Worm (Caenorhabditis elegans): ENCODE data around the gene F35H12.6.

F35H12.6 gene

DNA sequence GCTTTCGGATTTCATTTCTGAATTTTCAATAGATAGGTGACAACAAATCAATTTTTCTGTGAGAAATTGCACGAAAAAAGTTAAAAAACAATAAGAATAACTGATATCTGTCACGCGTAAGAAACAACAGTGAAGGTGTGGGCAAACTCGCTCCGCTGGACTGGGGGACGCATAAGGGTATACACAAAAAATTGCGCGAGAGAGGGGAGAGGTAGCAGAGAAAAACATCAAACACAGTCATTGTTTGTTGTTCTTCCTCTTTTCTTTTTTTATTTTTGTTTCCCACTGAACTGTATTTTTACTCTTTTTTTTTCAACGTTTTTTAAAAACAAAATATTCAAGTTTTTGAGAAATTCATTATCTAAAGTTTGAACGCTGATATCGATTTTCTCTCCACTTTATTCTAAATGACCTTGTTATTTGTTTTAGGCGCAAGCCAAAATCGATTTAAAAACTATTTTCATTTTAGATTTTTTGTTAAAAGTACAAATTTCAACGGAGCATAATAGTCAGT, 11.5 kb downstream of the F35H12.6 start, which contains the start of the genes pifk-1 and tbc-11:
pifk-1 (minus strand) TSS at position 17 of the 514 bp plus-strand sequence.
tbc-11 (plus strand) TSS at position 464 of the 514 bp plus-strand sequence.
- TF ChIP-seq sdc-2 (tag; optimal IDR thresholded peaks at IDR 0.05) (no peak), rnt-1 (tag; optimal IDR thresholded peaks at IDR 0.05) (no peak), ceh-34 (tag; optimal IDR thresholded peaks at IDR 0.05) (no peak), hlh-30 (tag; optimal IDR thresholded peaks at IDR 0.05; ENCODE audit: insufficient read depth) (peak; percentile 47), fkh-6 (tag; optimal IDR thresholded peaks at IDR 0.05) (no peak), pha-4 (tag; optimal IDR thresholded peaks at IDR 0.05) (no peak)

DNA sequence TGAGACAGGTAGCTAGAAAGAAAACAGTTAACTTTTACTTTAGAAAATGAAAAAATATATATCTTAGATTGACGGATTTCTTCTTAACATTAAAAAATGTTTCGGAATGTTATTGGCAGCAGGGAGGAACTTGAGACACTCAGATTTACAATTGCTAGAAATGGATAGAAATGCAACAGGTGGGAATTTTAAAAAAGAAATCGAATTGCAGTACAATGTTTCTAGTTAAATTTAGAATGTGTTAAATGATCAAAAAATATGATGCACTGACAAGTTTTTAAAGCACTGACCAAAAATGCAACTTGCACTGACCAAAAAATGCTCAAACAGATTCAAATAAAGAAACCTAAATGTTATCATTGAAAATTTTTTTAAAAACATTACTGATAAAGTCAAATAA, 13.0 kb downstream of the F35H12.6 start:
- TF ChIP-seq syd-9 (tag; optimal IDR thresholded peaks at IDR 0.05), result no peak

DNA sequence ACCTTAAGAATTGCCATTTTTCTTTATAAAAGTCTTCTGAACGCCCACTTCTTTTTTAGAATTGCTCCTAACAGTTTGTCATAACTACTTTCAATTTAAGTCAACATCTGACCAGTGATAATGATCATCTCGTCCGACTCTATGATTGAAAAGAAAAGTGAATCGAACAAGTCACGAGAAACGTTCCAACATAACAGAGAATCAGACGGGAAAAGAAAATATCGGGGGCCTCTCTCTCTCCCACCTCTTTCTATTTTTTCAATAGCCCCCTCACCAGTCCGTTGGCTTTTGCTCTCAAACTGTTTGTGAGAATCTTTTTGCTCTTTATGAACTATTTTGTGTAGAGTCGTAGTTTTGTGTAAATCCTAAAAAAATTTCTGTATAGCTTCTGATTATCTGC, 14.5 kb downstream of the F35H12.6 start:
- TF ChIP-seq ceh-31 (tag; optimal IDR thresholded peaks at IDR 0.05), result no peak

ce11 chrX:932874-933273, 19.8 kb downstream of the F35H12.6 start:
- peak; percentile 35 for TF ChIP-seq nfya-1 (tag; optimal IDR thresholded peaks at IDR 0.05)
- TF ChIP-seq F13H6.1 (tag; optimal IDR thresholded peaks at IDR 0.05), result no peak
- TF ChIP-seq hlh-13 (GFP tag; optimal IDR thresholded peaks at IDR 0.05), result no peak
- peak; percentile 2 for TF ChIP-seq ceh-19 (GFP tag; optimal IDR thresholded peaks at IDR 0.05)
- peak; percentile 65 for TF ChIP-seq ceh-31 (tag; optimal IDR thresholded peaks at IDR 0.05)
- TF ChIP-seq ceh-30 (tag; optimal IDR thresholded peaks at IDR 0.05), result no peak
- peak; percentile 23 for TF ChIP-seq tbx-2 (tag; optimal IDR thresholded peaks at IDR 0.05)
- TF ChIP-seq madf-2 (tag; optimal IDR thresholded peaks at IDR 0.05), result no peak
- peak; percentile 19 for TF ChIP-seq ceh-18 (tag; optimal IDR thresholded peaks at IDR 0.05)
- TF ChIP-seq syd-9 (tag; optimal IDR thresholded peaks at IDR 0.05), result no peak
- TF ChIP-seq unc-42 (tag; optimal IDR thresholded peaks at IDR 0.05), result peak; percentile 77
- no peak for TF ChIP-seq tbx-7 (tag; optimal IDR thresholded peaks at IDR 0.05)
- TF ChIP-seq ceh-14 (tag; optimal IDR thresholded peaks at IDR 0.05), result peak; percentile 58

DNA sequence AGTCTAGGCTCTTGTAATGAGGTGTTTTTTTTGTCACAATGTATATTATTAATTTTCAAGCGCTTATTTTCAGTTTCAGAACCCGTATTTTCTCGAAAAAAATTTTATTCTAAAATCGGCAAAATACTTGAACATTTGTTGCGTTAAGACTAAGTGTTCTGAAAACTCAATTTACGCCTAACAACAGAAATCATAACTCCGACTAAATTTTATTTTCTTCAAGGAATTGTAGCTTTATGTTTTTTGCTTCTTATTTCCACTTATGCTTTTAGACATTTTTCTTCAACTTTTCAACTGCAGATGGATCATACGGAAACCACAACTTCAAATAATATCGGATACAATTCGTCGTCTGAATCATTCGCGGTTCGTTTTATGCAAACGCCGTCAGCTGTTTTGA, 20.4 kb downstream of the F35H12.6 start, which contains the start of gene F35H12.1:
F35H12.1 (plus strand) TSS at position 301 of the 400 bp plus-strand sequence.
- TF ChIP-seq sdc-2 (tag; optimal IDR thresholded peaks at IDR 0.05), result no peak
- TF ChIP-seq ceh-6 (GFP tag; optimal IDR thresholded peaks at IDR 0.05), result no peak
- TF ChIP-seq elt-2 (tag; optimal IDR thresholded peaks at IDR 0.05), result no peak
- no peak for TF ChIP-seq hlh-30 (tag; optimal IDR thresholded peaks at IDR 0.05; ENCODE audit: insufficient read depth)
- TF ChIP-seq eyg-1 (tag; optimal IDR thresholded peaks at IDR 0.05), result no peak
- TF ChIP-seq syd-9 (tag; optimal IDR thresholded peaks at IDR 0.05), result no peak
- TF ChIP-seq elt-4 (tag; optimal IDR thresholded peaks at IDR 0.05), result no peak
- no peak for TF ChIP-seq dmd-4 (tag; optimal IDR thresholded peaks at IDR 0.05; ENCODE audit: borderline replicate concordance)

ce11 chrX:936013-936412, 22.9 kb downstream of the F35H12.6 start:
- TF ChIP-seq nfya-1 (tag; optimal IDR thresholded peaks at IDR 0.05) (no peak), T23F11.4 (GFP tag; optimal IDR thresholded peaks at IDR 0.05) (no peak)

ce11 chrX:938269-938883, 25.3 kb downstream of the F35H12.6 start, which contains the start of gene F53H8.3:
Gene F53H8.3 (plus strand): TSS chrX:938543.
- TF ChIP-seq dve-1 (tag; optimal IDR thresholded peaks at IDR 0.05) (no peak), elt-2 (tag; optimal IDR thresholded peaks at IDR 0.05) (peak; percentile 94)

DNA sequence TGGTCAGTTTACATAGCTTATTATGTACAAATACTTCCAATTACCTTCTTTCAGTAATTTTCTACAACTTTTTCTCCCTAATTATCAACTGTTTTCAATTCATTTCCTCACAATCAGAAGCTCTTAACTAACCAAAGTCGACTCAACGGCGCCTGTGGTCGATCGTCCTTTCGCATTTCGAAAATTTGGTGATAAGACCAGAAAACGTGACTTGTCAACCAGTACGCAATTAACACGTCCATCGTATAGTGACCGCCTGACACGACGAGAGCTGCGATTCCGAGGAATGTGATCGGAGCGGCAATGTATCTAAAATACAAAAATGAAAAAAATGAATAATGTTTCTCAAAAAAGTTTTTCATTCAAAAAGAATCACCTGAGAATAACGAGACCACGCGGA, 32.6 kb downstream of the F35H12.6 start:
- TF ChIP-seq fkh-10 (GFP tag; optimal IDR thresholded peaks at IDR 0.05), result no peak
- TF ChIP-seq pros-1 (tag; optimal IDR thresholded peaks at IDR 0.05), result no peak
- no peak for TF ChIP-seq unc-3 (GFP tag; conservative IDR thresholded peaks at IDR 0.05)
- no peak for TF ChIP-seq unc-3 (tag; optimal IDR thresholded peaks at IDR 0.05)
- no peak for TF ChIP-seq lin-11 (tag; optimal IDR thresholded peaks at IDR 0.05)
- no peak for TF ChIP-seq dmd-4 (tag; optimal IDR thresholded peaks at IDR 0.05; ENCODE audit: borderline replicate concordance)
- TF ChIP-seq fax-1 (tag; optimal IDR thresholded peaks at IDR 0.05), result no peak
